Worm (Caenorhabditis elegans) whole organism, mixed stage, embryonic: Measurements from ENCODE around the gene npr-40.

Source experiments
- M03D4.4 ChIP-seq: sonication (generic microtip); optimal IDR thresholded peaks from 2 replicates; lab custom pipeline; 2017; ENCODE audit warnings: mild to moderate bottlenecking, missing genetic modification characterization, missing compliant biosample characterization
- bed-3 ChIP-seq: fragments of 200-800 bp; sonication (Bioruptor generic); optimal IDR thresholded peaks from 3 replicates; lab custom pipeline; 2018; ENCODE audit warnings: mild to moderate bottlenecking, missing genetic modification characterization, moderate library complexity, missing compliant biosample characterization
- blmp-1 ChIP-seq: fragments of 150-350 bp; optimal IDR thresholded peaks from 2 replicates; lab custom pipeline; 2014; ENCODE audit warnings: missing biosample characterization, missing genetic modification characterization
- ceh-39 ChIP-seq: fragments of 150-350 bp; optimal IDR thresholded peaks from 2 replicates; lab custom pipeline; 2014; ENCODE audit warnings: missing biosample characterization, missing genetic modification characterization
- ceh-43 ChIP-seq: fragments of 200-800 bp; sonication (Bioruptor generic); optimal IDR thresholded peaks from 2 replicates; lab custom pipeline; 2018; ENCODE audit warnings: mild to moderate bottlenecking, missing genetic modification characterization, moderate library complexity, missing compliant biosample characterization
- ceh-83 ChIP-seq: fragments of 200-800 bp; sonication (Bioruptor generic); optimal IDR thresholded peaks from 2 replicates; lab custom pipeline; 2018; ENCODE audit warnings: mild to moderate bottlenecking, missing genetic modification characterization, missing compliant biosample characterization
- ces-1 ChIP-seq: fragments of 150-350 bp; optimal IDR thresholded peaks from 2 replicates; lab custom pipeline; 2014; ENCODE audit warnings: missing biosample characterization, missing genetic modification reagents, missing genetic modification characterization
- cnd-1 ChIP-seq: fragments of 200-800 bp; sonication (Bioruptor generic); optimal IDR thresholded peaks from 2 replicates; lab custom pipeline; 2018; ENCODE audit warnings: mild to moderate bottlenecking, missing genetic modification characterization, missing compliant biosample characterization
- drap-1 ChIP-seq: fragments of 200-800 bp; sonication (Bioruptor generic); optimal IDR thresholded peaks from 3 replicates; lab custom pipeline; 2018; ENCODE audit warnings: mild to moderate bottlenecking, missing genetic modification characterization, missing compliant biosample characterization
- elt-1 ChIP-seq: sonication (generic microtip); optimal IDR thresholded peaks from 2 replicates; lab custom pipeline; 2017; ENCODE audit warnings: missing genetic modification characterization, mild to moderate bottlenecking, missing compliant biosample characterization, antibody characterized with exemption, moderate library complexity, borderline replicate concordance; ENCODE audit not compliant: insufficient read depth
- elt-3 ChIP-seq: fragments of 150-350 bp; optimal IDR thresholded peaks from 2 replicates; lab custom pipeline; 2014; ENCODE audit warnings: missing biosample characterization, missing genetic modification characterization
- flh-1 ChIP-seq: fragments of 200-800 bp; sonication (Bioruptor generic); optimal IDR thresholded peaks from 2 replicates; lab custom pipeline; 2018; ENCODE audit warnings: mild to moderate bottlenecking, missing genetic modification characterization, moderate library complexity, missing compliant biosample characterization
- ham-2 ChIP-seq: fragments of 200-800 bp; sonication (Bioruptor generic); optimal IDR thresholded peaks from 2 replicates; lab custom pipeline; 2018; ENCODE audit warnings: mild to moderate bottlenecking, missing genetic modification characterization, missing compliant biosample characterization
- hlh-1 ChIP-seq: fragments of 150-350 bp; optimal IDR thresholded peaks from 2 replicates; lab custom pipeline; 2014; ENCODE audit warnings: missing biosample characterization, missing genetic modification reagents, missing genetic modification characterization
- lin-13 ChIP-seq: fragments of 150-350 bp; optimal IDR thresholded peaks from 2 replicates; lab custom pipeline; 2014; ENCODE audit warnings: missing biosample characterization, missing genetic modification characterization
- lin-32 ChIP-seq: fragments of 200-800 bp; sonication (Bioruptor generic); optimal IDR thresholded peaks from 2 replicates; lab custom pipeline; 2018; ENCODE audit warnings: mild to moderate bottlenecking, missing genetic modification characterization, missing compliant biosample characterization
- lsy-2 ChIP-seq: fragments of 150-350 bp; optimal IDR thresholded peaks from 2 replicates; lab custom pipeline; 2014; ENCODE audit warnings: missing biosample characterization, missing genetic modification characterization
- mab-5 ChIP-seq: fragments of 150-350 bp; optimal IDR thresholded peaks from 2 replicates; lab custom pipeline; 2014; ENCODE audit warnings: missing biosample characterization, missing genetic modification characterization
- mep-1 ChIP-seq: fragments of 150-350 bp; optimal IDR thresholded peaks from 2 replicates; lab custom pipeline; 2017; ENCODE audit warnings: missing biosample characterization, missing genetic modification reagents, missing genetic modification characterization, inconsistent platforms
- mls-2 ChIP-seq: sonication (generic microtip); optimal IDR thresholded peaks from 2 replicates; lab custom pipeline; 2016; ENCODE audit warnings: mild to moderate bottlenecking, missing genetic modification characterization, moderate library complexity, missing compliant biosample characterization
- nhr-12 ChIP-seq: fragments of 150-350 bp; optimal IDR thresholded peaks from 2 replicates; lab custom pipeline; 2014; ENCODE audit warnings: missing biosample characterization, missing genetic modification characterization
- nhr-2 ChIP-seq: fragments of 150-350 bp; optimal IDR thresholded peaks from 2 replicates; lab custom pipeline; 2014; ENCODE audit warnings: missing biosample characterization, missing genetic modification characterization
- nhr-237 ChIP-seq: fragments of 150-350 bp; optimal IDR thresholded peaks from 2 replicates; lab custom pipeline; 2014; ENCODE audit warnings: missing biosample characterization, missing genetic modification characterization
- nhr-28 ChIP-seq: fragments of 150-350 bp; optimal IDR thresholded peaks from 2 replicates; lab custom pipeline; 2014; ENCODE audit warnings: missing biosample characterization, missing genetic modification characterization
- nhr-76 ChIP-seq: sonication (generic microtip); optimal IDR thresholded peaks from 2 replicates; lab custom pipeline; 2017; ENCODE audit warnings: missing biosample characterization, missing genetic modification characterization
- pha-4 ChIP-seq: fragments of 150-350 bp; optimal IDR thresholded peaks from 2 replicates; lab custom pipeline; 2018; ENCODE audit warnings: missing biosample characterization, missing genetic modification reagents, missing genetic modification characterization
- sem-2 ChIP-seq: fragments of 200-800 bp; sonication (Bioruptor generic); optimal IDR thresholded peaks from 2 replicates; lab custom pipeline; 2018; ENCODE audit warnings: mild to moderate bottlenecking, missing genetic modification characterization, missing compliant biosample characterization
- snpc-4 ChIP-seq: fragments of 150-350 bp; optimal IDR thresholded peaks from 2 replicates; lab custom pipeline; 2014; ENCODE audit warnings: missing biosample characterization, missing genetic modification characterization
- sptf-1 ChIP-seq: sonication (generic microtip); optimal IDR thresholded peaks from 2 replicates; lab custom pipeline; 2017; ENCODE audit warnings: mild to moderate bottlenecking, missing genetic modification characterization, moderate library complexity, missing compliant biosample characterization
- unc-120 ChIP-seq: sonication (generic microtip); optimal IDR thresholded peaks from 2 replicates; lab custom pipeline; 2017; ENCODE audit warnings: missing genetic modification characterization, missing compliant biosample characterization; ENCODE audit not compliant: poor library complexity, severe bottlenecking
- zip-8 ChIP-seq: fragments of 150-350 bp; optimal IDR thresholded peaks from 2 replicates; lab custom pipeline; 2014; ENCODE audit warnings: missing biosample characterization, missing genetic modification characterization
- ztf-11 ChIP-seq: fragments of 150-350 bp; optimal IDR thresholded peaks from 2 replicates; lab custom pipeline; 2014; ENCODE audit warnings: missing biosample characterization, missing genetic modification characterization

npr-40 gene

DNA sequence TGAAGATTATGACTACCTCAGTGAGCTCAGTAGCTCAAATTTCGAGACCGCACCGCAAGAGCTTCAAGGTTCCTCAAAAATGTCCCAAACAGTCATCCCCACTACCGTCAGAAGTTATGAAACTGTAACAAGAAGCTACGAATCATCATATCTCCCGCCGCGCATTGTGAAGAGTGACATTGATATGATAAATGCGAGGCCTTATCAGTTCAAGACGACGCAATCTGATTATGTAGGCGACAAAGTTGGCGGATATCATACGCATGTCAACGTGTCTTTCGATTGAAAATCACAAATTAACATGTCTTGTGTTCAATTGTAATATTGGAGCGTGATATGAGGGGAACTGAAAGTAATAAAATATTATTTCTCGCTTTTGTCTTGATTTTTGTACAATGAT lies 18.2 kb upstream of the npr-40 start:
- TF ChIP-seq elt-3 (tag; lab: Kevin White, UChicago): peak; percentile 59
- no peak for TF ChIP-seq blmp-1
- TF ChIP-seq, all 35 proteins: peak for 1

DNA sequence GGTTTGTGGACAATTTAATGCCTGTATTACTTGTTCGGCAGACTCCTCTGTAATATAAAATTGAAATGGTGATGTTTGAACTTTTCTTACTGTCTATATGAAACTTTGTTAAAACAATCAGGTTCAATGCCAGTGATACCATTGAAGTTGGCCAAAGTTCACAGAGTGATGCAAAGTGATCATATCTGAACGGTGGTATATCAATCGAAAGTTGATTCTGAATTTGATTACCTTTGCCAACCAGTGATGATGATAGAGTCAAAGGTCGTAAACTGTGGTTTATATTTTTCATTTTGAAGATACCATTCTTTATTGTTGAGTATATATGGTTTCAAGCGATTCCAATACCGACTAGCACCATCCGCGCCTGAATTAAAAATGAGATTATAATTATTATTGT lies 15.2 kb upstream of the npr-40 start:
- TF ChIP-seq ceh-83 (GFP tag; lab: Kevin White, UChicago) (no peak), unc-120 (tag; lab: Kevin White, UChicago) (no peak), nhr-76 (tag; lab: Kevin White, UChicago) (no peak), mab-5 (no peak), nhr-237 (tag; lab: Kevin White, UChicago) (no peak), ceh-39 (no peak), flh-1 (GFP tag; lab: Kevin White, UChicago) (no peak), elt-1 (tag; lab: Kevin White, UChicago) (no peak), lin-32 (GFP tag; lab: Kevin White, UChicago) (no peak), nhr-28 (tag; lab: Kevin White, UChicago) (no peak), ceh-43 (no peak), lin-13 (tag; lab: Kevin White, UChicago) (no peak), lsy-2 (tag; lab: Kevin White, UChicago) (no peak), hlh-1 (tag; lab: Kevin White, UChicago) (no peak), ham-2 (GFP tag; lab: Kevin White, UChicago) (no peak), elt-3 (tag; lab: Kevin White, UChicago) (no peak), mls-2 (tag; lab: Kevin White, UChicago) (no peak), zip-8 (tag; lab: Kevin White, UChicago) (no peak)

DNA sequence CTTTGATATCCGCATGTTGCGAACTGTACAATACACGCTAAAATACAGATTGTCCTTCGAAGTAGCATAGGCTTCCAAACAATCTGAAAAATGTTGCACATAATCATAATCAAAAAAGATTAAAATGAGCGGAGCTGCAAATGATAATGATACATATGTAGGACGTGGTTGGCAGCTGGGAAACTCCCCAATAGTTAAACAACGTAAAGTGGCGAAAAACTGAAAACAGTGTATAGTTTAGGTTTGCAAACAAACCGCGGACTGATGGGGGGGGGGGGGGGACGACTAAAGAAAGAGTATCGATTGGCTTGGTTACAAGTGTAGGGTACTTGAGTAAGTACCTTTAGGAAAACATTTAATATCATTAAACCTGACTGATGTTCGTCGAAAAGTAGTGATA lies 13.5 kb upstream of the npr-40 start, which contains the start of gene hex-5:
Gene hex-5, minus strand, starts transcription at position 101 of the 400 bp plus-strand sequence.
- TF ChIP-seq cnd-1 (tag; lab: Kevin White, UChicago) (no peak), zip-8 (tag; lab: Kevin White, UChicago) (no peak), drap-1 (GFP tag; lab: Kevin White, UChicago) (no peak), ztf-11 (tag; lab: Kevin White, UChicago) (no peak), flh-1 (GFP tag; lab: Kevin White, UChicago) (no peak)

DNA sequence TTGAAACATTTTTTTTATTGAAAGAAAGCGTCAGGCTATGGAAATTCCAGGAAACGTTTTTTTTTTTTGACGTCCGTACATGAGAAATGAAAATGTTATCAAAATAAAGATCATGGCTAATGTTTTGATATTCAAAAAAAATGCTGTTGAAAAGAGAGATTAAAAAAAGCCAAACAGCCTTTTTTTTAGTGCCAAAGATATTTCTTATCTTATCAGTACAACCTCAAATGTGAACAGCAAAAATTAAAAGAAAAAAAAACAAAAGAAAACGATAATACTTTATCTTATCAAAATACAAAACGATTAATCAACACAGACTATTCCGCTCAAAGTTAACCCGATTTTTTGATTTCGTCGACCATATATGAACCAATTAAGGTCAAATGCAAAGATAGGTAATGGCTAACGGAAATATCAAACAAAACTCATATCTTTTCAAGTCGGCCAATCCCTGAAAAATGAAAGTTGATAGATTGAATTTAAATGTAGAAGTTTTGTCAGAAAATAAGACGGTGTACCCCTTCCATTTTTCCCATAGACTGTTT lies 11.3 kb upstream of the npr-40 start:
- no peak for TF ChIP-seq pha-4 (tag; lab: Kevin White, UChicago)
- no peak for TF ChIP-seq M03D4.4 (tag; lab: Kevin White, UChicago)
- TF ChIP-seq ces-1: no peak
- TF ChIP-seq flh-1 (GFP tag; lab: Kevin White, UChicago): no peak
- no peak for TF ChIP-seq sptf-1 (tag; lab: Kevin White, UChicago)
- no peak for TF ChIP-seq nhr-2 (tag; lab: Kevin White, UChicago)

DNA sequence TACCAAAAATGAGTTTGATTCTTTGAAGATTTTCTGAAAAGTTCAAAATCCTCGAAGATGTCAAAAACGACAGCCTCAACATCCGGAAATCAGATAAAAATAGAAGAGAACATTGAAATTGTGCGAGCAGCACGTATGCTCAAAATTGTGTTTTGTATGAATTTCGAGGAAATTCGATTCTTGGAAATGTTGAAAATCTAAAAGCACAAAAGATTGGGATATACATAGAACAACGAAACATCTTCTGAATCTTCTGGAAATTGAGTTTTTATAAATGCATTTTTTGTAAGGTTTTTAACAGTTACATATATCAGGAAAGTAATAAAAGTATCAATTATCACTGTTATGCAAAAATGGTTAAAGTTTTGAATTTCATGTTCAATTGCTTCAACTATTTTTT lies 7.9 kb upstream of the npr-40 start:
- TF ChIP-seq mls-2 (tag; lab: Kevin White, UChicago): no peak
- no peak for TF ChIP-seq lin-32 (GFP tag; lab: Kevin White, UChicago)
- no peak for TF ChIP-seq hlh-1 (tag; lab: Kevin White, UChicago)
- TF ChIP-seq zip-8 (tag; lab: Kevin White, UChicago): no peak
- TF ChIP-seq ces-1: no peak
- no peak for TF ChIP-seq ham-2 (GFP tag; lab: Kevin White, UChicago)
- no peak for TF ChIP-seq nhr-237 (tag; lab: Kevin White, UChicago)
- no peak for TF ChIP-seq mep-1
- TF ChIP-seq elt-3 (tag; lab: Kevin White, UChicago): no peak
- TF ChIP-seq ceh-43: no peak
- TF ChIP-seq blmp-1: no peak
- no peak for TF ChIP-seq cnd-1 (tag; lab: Kevin White, UChicago)
- TF ChIP-seq flh-1 (GFP tag; lab: Kevin White, UChicago): no peak
- TF ChIP-seq bed-3 (GFP tag; lab: Kevin White, UChicago): no peak
- TF ChIP-seq sptf-1 (tag; lab: Kevin White, UChicago): no peak
- no peak for TF ChIP-seq lin-13 (tag; lab: Kevin White, UChicago)
- TF ChIP-seq nhr-12 (tag; lab: Kevin White, UChicago): no peak
- no peak for TF ChIP-seq nhr-28 (tag; lab: Kevin White, UChicago)
- TF ChIP-seq sem-2 (GFP tag; lab: Kevin White, UChicago): no peak
- TF ChIP-seq snpc-4: no peak
